Worm (Caenorhabditis elegans): ENCODE data around the gene lips-3.

The lips-3 gene

ce11 chrIII:4568455-4568854 is 47.9 kb upstream of the lips-3 start, which contains the start of gene idhg-1 (continued):
- no peak for TF ChIP-seq F49E8.2 (tag; optimal IDR thresholded peaks at IDR 0.05; ENCODE audit: insufficient read depth)
- peak; percentile 61 for TF ChIP-seq hmg-1.2 (GFP tag; IDR thresholded peaks at IDR 0.05)
- TF ChIP-seq K12H6.12 (tag; optimal IDR thresholded peaks at IDR 0.05): peak; percentile 45
- TF ChIP-seq Y53G8AR.9 (GFP tag; conservative IDR thresholded peaks at IDR 0.05): no peak
- no peak for TF ChIP-seq F37B4.10 (GFP tag; IDR thresholded peaks at IDR 0.05)
- peak in 1 of 2 experiments; percentile 11 for TF ChIP-seq let-607 (tag; optimal IDR thresholded peaks at IDR 0.05)
- peak; percentile 65 for TF ChIP-seq unc-130 (GFP tag; optimal IDR thresholded peaks at IDR 0.05)
- no peak for TF ChIP-seq B0261.1 (tag; optimal IDR thresholded peaks at IDR 0.05)
- TF ChIP-seq nhr-179 (tag; optimal IDR thresholded peaks at IDR 0.05): no peak
- 0 out of 2 replicates have a peak, but pooled peaks have one; percentile 26 for TF ChIP-seq ekl-4 (GFP tag; IDR thresholded peaks at IDR 0.05)
- no peak for TF ChIP-seq madf-8 (GFP tag; conservative IDR thresholded peaks at IDR 0.05)
- no peak for TF ChIP-seq sdz-38 (tag; optimal IDR thresholded peaks at IDR 0.05)
- TF ChIP-seq let-526 (GFP tag; IDR thresholded peaks at IDR 0.05): no peak
- peak; percentile 51 for TF ChIP-seq ztf-18 (tag; optimal IDR thresholded peaks at IDR 0.05)
- TF ChIP-seq nhr-120 (GFP tag; IDR thresholded peaks at IDR 0.05): no peak
- TF ChIP-seq xnd-1 (tag; optimal IDR thresholded peaks at IDR 0.05): peak; percentile 0
- TF ChIP-seq F33H1.4 (GFP tag; IDR thresholded peaks at IDR 0.05): peak; percentile 59; the same call in 1 of the 2 replicates
- TF ChIP-seq F22D6.2 (tag; optimal IDR thresholded peaks at IDR 0.05): peak; percentile 8
- no peak for TF ChIP-seq gei-17 (GFP tag; optimal IDR thresholded peaks at IDR 0.05)
- peak; percentile 59 for TF ChIP-seq nhr-80 (tag; optimal IDR thresholded peaks at IDR 0.05)
- TF ChIP-seq ama-1 (optimal IDR thresholded peaks at IDR 0.05): no peak
- peak in 1 of 2 experiments; percentile 23 for TF ChIP-seq ama-1 (GFP tag; optimal IDR thresholded peaks at IDR 0.05)
- TF ChIP-seq him-1 (tag; optimal IDR thresholded peaks at IDR 0.05): peak; percentile 80
- TF ChIP-seq attf-5 (GFP tag; optimal IDR thresholded peaks at IDR 0.05): peak; percentile 78
- TF ChIP-seq C06A6.2 (GFP tag; conservative IDR thresholded peaks at IDR 0.05): no peak
- no peak for TF ChIP-seq T26A5.8 (tag; optimal IDR thresholded peaks at IDR 0.05)
- peak; percentile 63; the same call in 1 of the 2 replicates for TF ChIP-seq rcor-1 (GFP tag; IDR thresholded peaks at IDR 0.05)
- TF ChIP-seq ceh-58 (GFP tag; IDR thresholded peaks at IDR 0.05): no peak
- peak; percentile 64 for TF ChIP-seq nfyb-1 (GFP tag; IDR thresholded peaks at IDR 0.05)
- TF ChIP-seq rpc-1 (optimal IDR thresholded peaks at IDR 0.05): peak; percentile 55
- no peak for TF ChIP-seq rpc-1 (tag; optimal IDR thresholded peaks at IDR 0.05)
- TF ChIP-seq hmg-20 (GFP tag; IDR thresholded peaks at IDR 0.05): 0 out of 2 replicates have a peak, but pooled peaks have one; percentile 64
- TF ChIP-seq ztf-25 (GFP tag; IDR thresholded peaks at IDR 0.05): no peak
- TF ChIP-seq egl-18 (GFP tag; IDR thresholded peaks at IDR 0.05): no peak
- TF ChIP-seq snpc-3.4 (tag; optimal IDR thresholded peaks at IDR 0.05): no peak
- TF ChIP-seq F23B12.7 (tag; optimal IDR thresholded peaks at IDR 0.05; ENCODE audit: insufficient read depth): peak; percentile 19
- TF ChIP-seq ceh-27 (GFP tag; optimal IDR thresholded peaks at IDR 0.05): peak; percentile 34
- TF ChIP-seq dox-1 (GFP tag; IDR thresholded peaks at IDR 0.05): peak; percentile 71; the same call in 1 of the 2 replicates
- TF ChIP-seq mxl-1 (tag; optimal IDR thresholded peaks at IDR 0.05): no peak
- peak; percentile 5 for TF ChIP-seq B0035.1 (tag; optimal IDR thresholded peaks at IDR 0.05)
- peak; percentile 51 for TF ChIP-seq lin-40 (tag; optimal IDR thresholded peaks at IDR 0.05)
- no peak for TF ChIP-seq Y95B8A.8 (GFP tag; IDR thresholded peaks at IDR 0.05)
- no peak for TF ChIP-seq F52B5.7 (tag; optimal IDR thresholded peaks at IDR 0.05)
- TF ChIP-seq attf-6 (GFP tag; IDR thresholded peaks at IDR 0.05): no peak
- no peak; the same call in 1 of the 2 replicates for TF ChIP-seq B0336.3 (GFP tag; IDR thresholded peaks at IDR 0.05)
- TF ChIP-seq efl-1 (GFP tag; optimal IDR thresholded peaks at IDR 0.05): peak; percentile 7
- TF ChIP-seq snpc-1.3 (tag; optimal IDR thresholded peaks at IDR 0.05; ENCODE audit: insufficient read depth): peak; percentile 50
- TF ChIP-seq lin-35 (GFP tag; optimal IDR thresholded peaks at IDR 0.05): peak in 1 of 3 experiments; percentile 47
- TF ChIP-seq sea-2 (GFP tag; IDR thresholded peaks at IDR 0.05): no peak
